Worm (Caenorhabditis elegans) whole organism, L3 larva: Measurements from ENCODE around the gene srx-64.

Source experiments
- ZK546.5 ChIP-seq: sonication (generic microtip); optimal IDR thresholded peaks from 2 replicates; lab custom pipeline; 2017; ENCODE audit warnings: missing biosample characterization, missing genetic modification characterization
- ceh-28 ChIP-seq: fragments of 150-350 bp; optimal IDR thresholded peaks from 2 replicates; lab custom pipeline; 2014; ENCODE audit warnings: missing biosample characterization, missing genetic modification reagents, missing genetic modification characterization
- ceh-82 ChIP-seq: fragments of 150-350 bp; optimal IDR thresholded peaks from 2 replicates; lab custom pipeline; 2014; ENCODE audit warnings: missing biosample characterization, missing genetic modification characterization
- daf-12 ChIP-seq: fragments of 150-350 bp; optimal IDR thresholded peaks from 2 replicates; lab custom pipeline; 2014; ENCODE audit warnings: missing biosample characterization, missing genetic modification reagents, missing genetic modification characterization
- egl-27 ChIP-seq: sonication (generic microtip); optimal IDR thresholded peaks from 4 replicates; lab custom pipeline; 2017; ENCODE audit warnings: missing biosample characterization, missing genetic modification reagents, missing genetic modification characterization
- egl-5 ChIP-seq: fragments of 150-350 bp; optimal IDR thresholded peaks from 2 replicates; lab custom pipeline; 2017; ENCODE audit warnings: missing biosample characterization, missing genetic modification reagents, missing genetic modification characterization, inconsistent platforms
- elt-1 ChIP-seq: fragments of 150-350 bp; optimal IDR thresholded peaks from 2 replicates; lab custom pipeline; 2014; ENCODE audit warnings: missing biosample characterization, missing genetic modification characterization
- elt-2 ChIP-seq: sonication (generic microtip); optimal IDR thresholded peaks from 2 replicates; lab custom pipeline; 2016; ENCODE audit warnings: missing genetic modification reagents, mild to moderate bottlenecking, missing genetic modification characterization, missing compliant biosample characterization
- elt-3 ChIP-seq, 3 experiments: fragments of 150-350 bp in 1 of 3; sonication (generic microtip) in 2 of 3; optimal IDR thresholded peaks; 2 replicates in 2 of 3; 4 replicates in 1 of 3; lab custom pipeline; 2014 to 2017; ENCODE audit warnings: missing biosample characterization in 3 of 3, missing genetic modification characterization in 3 of 3
- eor-1 ChIP-seq, 2 experiments: fragments of 150-350 bp; optimal IDR thresholded peaks; 2 replicates each; lab custom pipeline; 2014 to 2018; ENCODE audit warnings: missing biosample characterization in 2 of 2, missing genetic modification characterization in 2 of 2
- fkh-10 ChIP-seq: sonication (generic microtip); optimal IDR thresholded peaks from 2 replicates; lab custom pipeline; 2017; ENCODE audit warnings: missing biosample characterization, missing genetic modification reagents, missing genetic modification characterization
- fkh-2 ChIP-seq: fragments of 150-350 bp; optimal IDR thresholded peaks from 2 replicates; lab custom pipeline; 2014; ENCODE audit warnings: missing biosample characterization, missing genetic modification reagents, missing genetic modification characterization
- fos-1 ChIP-seq: fragments of 150-350 bp; optimal IDR thresholded peaks from 2 replicates; lab custom pipeline; 2014; ENCODE audit warnings: missing biosample characterization, missing genetic modification characterization
- hmg-11 ChIP-seq: sonication (generic microtip); optimal IDR thresholded peaks from 2 replicates; lab custom pipeline; 2016; ENCODE audit warnings: missing genetic modification characterization, missing compliant biosample characterization
- jun-1 ChIP-seq: fragments of 150-350 bp; optimal IDR thresholded peaks from 2 replicates; lab custom pipeline; 2014; ENCODE audit warnings: missing biosample characterization, missing genetic modification reagents, missing genetic modification characterization
- lin-39 ChIP-seq: fragments of 150-350 bp; optimal IDR thresholded peaks from 2 replicates; lab custom pipeline; 2018; ENCODE audit warnings: missing biosample characterization, missing genetic modification reagents, missing genetic modification characterization
- lsy-12 ChIP-seq: sonication (generic microtip); optimal IDR thresholded peaks from 2 replicates; lab custom pipeline; 2016; ENCODE audit warnings: mild to moderate bottlenecking, missing genetic modification characterization, missing compliant biosample characterization
- mdl-1 ChIP-seq: fragments of 150-350 bp; optimal IDR thresholded peaks from 2 replicates; lab custom pipeline; 2014; ENCODE audit warnings: missing biosample characterization, missing genetic modification characterization
- nfya-1 ChIP-seq: sonication (generic microtip); optimal IDR thresholded peaks from 2 replicates; lab custom pipeline; 2017; ENCODE audit warnings: missing genetic modification characterization, mild to moderate bottlenecking, missing compliant biosample characterization, antibody characterized with exemption, moderate library complexity; ENCODE audit not compliant: insufficient read depth
- nhr-11 ChIP-seq: fragments of 150-350 bp; optimal IDR thresholded peaks from 2 replicates; lab custom pipeline; 2014; ENCODE audit warnings: missing biosample characterization, missing genetic modification characterization
- nhr-23 ChIP-seq: fragments of 150-350 bp; optimal IDR thresholded peaks from 2 replicates; lab custom pipeline; 2014; ENCODE audit warnings: missing biosample characterization, missing genetic modification reagents, missing genetic modification characterization
- nhr-237 ChIP-seq: fragments of 150-350 bp; optimal IDR thresholded peaks from 2 replicates; lab custom pipeline; 2014; ENCODE audit warnings: missing biosample characterization, missing genetic modification characterization
- nhr-25 ChIP-seq: sonication (generic microtip); optimal IDR thresholded peaks from 2 replicates; lab custom pipeline; 2017; ENCODE audit warnings: missing biosample characterization, missing genetic modification characterization
- nhr-43 ChIP-seq: sonication (generic microtip); optimal IDR thresholded peaks from 2 replicates; lab custom pipeline; 2016; ENCODE audit warnings: mild to moderate bottlenecking, missing genetic modification characterization, missing compliant biosample characterization; ENCODE audit not compliant: poor library complexity, severe bottlenecking
- nhr-67 ChIP-seq: fragments of 150-350 bp; optimal IDR thresholded peaks from 2 replicates; lab custom pipeline; 2014; ENCODE audit warnings: missing biosample characterization, missing genetic modification characterization
- nhr-76 ChIP-seq: fragments of 150-350 bp; sonication (generic microtip); optimal IDR thresholded peaks from 5 replicates; lab custom pipeline; 2014; ENCODE audit warnings: missing biosample characterization, missing genetic modification characterization
- nhr-77 ChIP-seq: fragments of 150-350 bp; optimal IDR thresholded peaks from 2 replicates; lab custom pipeline; 2014; ENCODE audit warnings: missing biosample characterization, missing genetic modification characterization
- pha-4 ChIP-seq: fragments of 150-350 bp; optimal IDR thresholded peaks from 2 replicates; lab custom pipeline; 2014; ENCODE audit warnings: missing biosample characterization, missing genetic modification reagents, missing genetic modification characterization
- pqm-1 ChIP-seq: fragments of 150-350 bp; optimal IDR thresholded peaks from 2 replicates; lab custom pipeline; 2017; ENCODE audit warnings: missing biosample characterization, missing genetic modification characterization, inconsistent platforms
- sea-2 ChIP-seq: fragments of 150-350 bp; sonication (generic microtip); optimal IDR thresholded peaks from 4 replicates; lab custom pipeline; 2014; ENCODE audit warnings: missing biosample characterization, missing genetic modification reagents, missing genetic modification characterization
- snpc-4 ChIP-seq: fragments of 150-350 bp; optimal IDR thresholded peaks from 2 replicates; lab custom pipeline; 2014; ENCODE audit warnings: missing biosample characterization, missing genetic modification characterization
- unc-39 ChIP-seq: sonication (generic microtip); optimal IDR thresholded peaks from 4 replicates; lab custom pipeline; 2017; ENCODE audit warnings: missing biosample characterization, missing genetic modification characterization
- unc-62 ChIP-seq: fragments of 150-350 bp; sonication (generic microtip); optimal IDR thresholded peaks from 4 replicates; lab custom pipeline; 2014; ENCODE audit warnings: missing biosample characterization, missing genetic modification reagents, missing genetic modification characterization
- zag-1 ChIP-seq: fragments of 150-350 bp; optimal IDR thresholded peaks from 2 replicates; lab custom pipeline; 2014; ENCODE audit warnings: missing biosample characterization, missing genetic modification characterization

The srx-64 gene

DNA sequence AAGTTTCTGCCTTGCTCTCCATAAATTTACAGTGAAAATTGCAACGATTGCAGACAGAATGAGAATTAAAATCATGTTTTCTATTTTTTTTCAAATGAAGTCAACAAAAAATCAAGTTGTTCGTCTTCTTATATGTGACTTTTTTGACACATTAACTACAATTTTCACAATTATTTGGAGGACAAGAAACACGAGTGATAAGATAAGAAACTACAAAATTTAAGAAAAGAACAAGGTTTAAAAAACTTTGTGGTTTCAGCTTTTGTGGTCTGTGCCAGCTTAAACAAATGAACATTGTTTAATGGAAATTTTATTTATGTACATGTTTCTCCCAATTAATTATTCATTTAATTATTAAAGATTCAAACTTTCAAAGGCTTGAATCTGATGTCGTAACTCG is 41.2 kb downstream of the srx-64 start, which contains the start of gene cyp-34A9:
cyp-34A9 (minus strand) TSS at position 131 of the 400 bp plus-strand sequence.
- TF ChIP-seq pha-4 (tag; lab: Kevin White, UChicago): peak; percentile 10
- TF ChIP-seq pqm-1 (tag; lab: Kevin White, UChicago): peak; percentile 71
- TF ChIP-seq unc-39 (tag; lab: Kevin White, UChicago): no peak
- TF ChIP-seq nhr-43 (tag; lab: Kevin White, UChicago): no peak
- TF ChIP-seq elt-2 (tag; lab: Kevin White, UChicago): peak; percentile 80

ce11 chrV:3972846-3973245 is 43.6 kb downstream of the srx-64 start, which contains the start of gene cyp-34A10:
TSS of gene cyp-34A10 (minus strand) at chrV:3972991.
- TF ChIP-seq jun-1: no peak
- no peak for TF ChIP-seq elt-1 (tag; lab: Kevin White, UChicago)
- no peak for TF ChIP-seq nhr-25 (tag; lab: Kevin White, UChicago)
- no peak for TF ChIP-seq snpc-4 (tag; lab: Kevin White, UChicago)
- no peak for TF ChIP-seq zag-1
- no peak for TF ChIP-seq nhr-77
- TF ChIP-seq lin-39 (tag; lab: Kevin White, UChicago): no peak
- TF ChIP-seq unc-39 (tag; lab: Kevin White, UChicago): no peak

- TF ChIP-seq nhr-43 (tag; lab: Kevin White, UChicago) (no peak), elt-1 (tag; lab: Kevin White, UChicago) (no peak), zag-1 (no peak), egl-27 (tag; lab: Kevin White, UChicago) (no peak), nhr-67 (tag; lab: Kevin White, UChicago) (no peak), snpc-4 (tag; lab: Kevin White, UChicago) (no peak), fkh-10 (GFP tag; lab: Kevin White, UChicago) (no peak), nhr-76 (tag; lab: Kevin White, UChicago) (no peak), eor-1 (tag; optimal IDR thresholded peaks at IDR 0.05; lab: Kevin White, UChicago) (no peak), daf-12 (tag; lab: Kevin White, UChicago) (no peak), unc-62 (GFP tag; lab: Kevin White, UChicago) (no peak), egl-5 (tag; lab: Kevin White, UChicago) (no peak), nhr-77 (no peak), nhr-23 (tag; lab: Kevin White, UChicago) (no peak), mdl-1 (tag; lab: Kevin White, UChicago) (no peak), ceh-82 (tag; lab: Kevin White, UChicago) (no peak), fkh-2 (tag; lab: Kevin White, UChicago) (no peak), unc-39 (tag; lab: Kevin White, UChicago) (no peak), ZK546.5 (tag; lab: Kevin White, UChicago) (no peak)
These were observed 45.2 kb downstream of the srx-64 start, which contains the start of gene str-82 for ce11 chrV:3974361-3974760. TSS of gene str-82 (plus strand) at chrV:3974661.

- TF ChIP-seq hmg-11 (no peak), ceh-28 (tag; lab: Kevin White, UChicago) (no peak), nhr-25 (tag; lab: Kevin White, UChicago) (no peak), elt-2 (tag; lab: Kevin White, UChicago) (no peak), egl-5 (tag; lab: Kevin White, UChicago) (no peak), mdl-1 (tag; lab: Kevin White, UChicago) (no peak), nhr-237 (no peak), pqm-1 (tag; lab: Kevin White, UChicago) (no peak), eor-1 (tag; optimal IDR thresholded peaks at IDR 0.05; lab: Kevin White, UChicago) (no peak), unc-62 (GFP tag; lab: Kevin White, UChicago) (no peak), unc-39 (tag; lab: Kevin White, UChicago) (no peak), sea-2 (GFP tag; lab: Kevin White, UChicago) (no peak), elt-3 (tag; optimal IDR thresholded peaks at IDR 0.05; lab: Kevin White, UChicago) (no peak), nfya-1 (tag; lab: Kevin White, UChicago) (no peak), lin-39 (tag; lab: Kevin White, UChicago) (no peak), lsy-12 (tag; lab: Kevin White, UChicago) (no peak), fos-1 (tag; lab: Kevin White, UChicago) (no peak), nhr-11 (tag; lab: Kevin White, UChicago) (no peak), egl-27 (tag; lab: Kevin White, UChicago) (no peak)
These were observed 47.8 kb downstream of the srx-64 start, which contains the start of gene str-83 for ce11 chrV:3976964-3977363. TSS of gene str-83 (plus strand) at chrV:3977264.
